Worm (Caenorhabditis elegans) whole organism, L4/young adult: ENCODE measurements around the gene C47G2.4.

Experiments
- dao-5 ChIP-seq: sonication (generic microtip); optimal IDR thresholded peaks from 2 replicates; lab custom pipeline; 2016; ENCODE audit warnings: missing genotype, missing genetic modification characterization, moderate library complexity, missing compliant biosample characterization
- him-1 ChIP-seq: sonication (generic microtip); optimal IDR thresholded peaks from 2 replicates; lab custom pipeline; 2016; ENCODE audit warnings: missing genotype, missing genetic modification reagents, missing genetic modification characterization, missing compliant biosample characterization

DNA sequence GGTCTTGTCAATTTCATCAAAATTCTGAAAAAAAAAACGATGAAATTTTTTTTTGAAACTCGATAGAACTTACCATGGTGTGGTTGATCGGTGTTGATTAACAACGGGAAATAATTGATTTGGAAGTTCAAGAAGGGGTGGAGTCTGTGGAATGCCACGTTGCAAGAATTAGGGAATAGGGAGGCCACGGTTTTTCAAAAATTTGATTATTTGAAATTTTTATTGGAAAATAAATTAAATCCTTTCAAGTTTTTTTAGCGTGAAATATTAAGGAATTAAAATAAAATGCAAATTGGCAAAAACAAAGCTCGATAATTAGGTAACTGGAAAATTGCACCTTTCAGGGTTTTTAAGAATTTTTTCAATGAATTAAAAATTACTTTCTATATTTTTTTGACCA lies 46.1 kb upstream of the C47G2.4 start, which contains the start of gene rmd-3:
- TF ChIP-seq him-1 (tag; lab: Kevin White, UChicago) (no peak), dao-5 (tag; lab: Kevin White, UChicago) (no peak)
